Fruit fly (Drosophila melanogaster) S2 (cell line): ENCODE results near the gene hwt.

ENCODE experiments used
- CG8478 ChIP-seq: fragments of >200 bp; optimal IDR thresholded peaks from 2 replicates; lab custom pipeline; 2018
- CTCF ChIP-seq, 2 experiments: fragments of >200 bp; optimal IDR thresholded peaks; 2 replicates each; lab custom pipeline; 2018

DNA sequence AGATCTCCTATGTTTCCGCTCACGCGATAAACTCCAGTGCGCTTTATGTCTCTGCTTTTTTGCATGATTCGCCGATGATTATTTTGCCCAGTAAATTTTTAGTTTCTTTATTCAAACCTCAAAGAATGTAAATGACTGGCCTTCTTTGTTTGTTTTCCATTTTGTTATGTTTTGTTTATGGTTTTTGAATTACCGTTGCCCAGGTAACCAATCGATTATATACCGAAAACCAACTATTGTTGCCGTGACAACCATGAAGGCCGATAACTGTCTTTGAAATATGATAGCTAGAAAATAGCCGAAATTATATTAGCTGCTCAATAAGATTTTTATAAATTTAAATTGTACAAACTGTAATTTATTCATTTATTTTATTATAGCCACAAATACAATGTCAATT, 71.8 kb downstream of the hwt start, which contains the start of gene Mks1:
- TF ChIP-seq CTCF (optimal IDR thresholded peaks at IDR 0.05; lab: Kevin White, UChicago) (no peak), CG8478 (lab: Kevin White, UChicago) (no peak)
